Worm (Caenorhabditis elegans) whole organism, early embryonic: ENCODE results near the gene sut-2.

ENCODE experiments used
- B0310.2 ChIP-seq: sonication (generic microtip); optimal IDR thresholded peaks from 2 replicates; lab custom pipeline; 2016; ENCODE audit warnings: mild to moderate bottlenecking, missing genetic modification characterization, missing compliant biosample characterization
- flt-1 ChIP-seq: fragments of 200-800 bp; sonication (Bioruptor generic); IDR thresholded peaks from 2 replicates; pipeline ENCODE4 v1.3.6; 2022; ENCODE audit warnings: missing genetic modification characterization, missing compliant biosample characterization
- hmbx-1 ChIP-seq: sonication (generic microtip); optimal IDR thresholded peaks from 2 replicates; lab custom pipeline; 2016; ENCODE audit warnings: mild to moderate bottlenecking, missing genetic modification characterization, missing compliant biosample characterization
- hmg-4 ChIP-seq: fragments of 200-800 bp; sonication (Bioruptor generic); optimal IDR thresholded peaks from 2 replicates; lab custom pipeline; 2018; ENCODE audit warnings: mild to moderate bottlenecking, missing genetic modification characterization, missing compliant biosample characterization
- hnd-1 ChIP-seq: sonication (generic microtip); optimal IDR thresholded peaks from 2 replicates; lab custom pipeline; 2016; ENCODE audit warnings: missing genetic modification characterization, missing compliant biosample characterization
- scrt-1 ChIP-seq: fragments of 200-800 bp; sonication (Bioruptor generic); IDR thresholded peaks from 2 replicates; pipeline ENCODE4 v1.3.6; 2022; ENCODE audit warnings: missing genetic modification characterization, missing compliant biosample characterization
- tbx-37 ChIP-seq: fragments of 200-800 bp; sonication (Bioruptor generic); conservative IDR thresholded peaks from 2 replicates; pipeline ENCODE4 v1.3.6; 2022; ENCODE audit warnings: missing genetic modification reagents, missing genetic modification characterization, missing compliant biosample characterization

Gene sut-2

DNA sequence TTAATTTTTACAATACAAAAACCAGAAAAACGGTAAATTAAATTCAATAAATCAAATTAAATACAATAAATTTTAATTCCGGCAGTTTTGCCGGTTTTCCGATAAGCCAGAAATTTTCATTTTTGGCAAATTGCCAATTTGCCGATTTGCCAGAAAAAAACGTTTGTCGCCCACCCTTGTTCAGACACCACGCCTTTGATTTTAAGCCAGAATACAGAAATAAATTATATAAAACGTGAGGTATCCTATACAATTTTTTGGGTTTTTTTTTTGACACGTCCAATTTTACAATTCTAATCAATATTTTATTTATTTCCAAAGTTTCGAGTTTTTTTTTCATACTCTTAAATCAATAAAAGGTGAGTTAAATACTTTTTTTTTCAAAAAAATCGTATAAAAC is 57.1 kb downstream of the sut-2 start, which contains the start of gene T28F12.1:
T28F12.1 (plus strand) TSS at position 301 of the 400 bp plus-strand sequence.
- TF ChIP-seq scrt-1 (GFP tag; lab: Robert Waterston, UW) = no peak
- TF ChIP-seq tbx-37 (GFP tag; lab: Robert Waterston, UW) = no peak
- no peak for TF ChIP-seq hmbx-1 (tag; lab: Kevin White, UChicago)
- TF ChIP-seq hnd-1 (tag; lab: Kevin White, UChicago) = no peak
- no peak for TF ChIP-seq B0310.2
- TF ChIP-seq hmg-4 (GFP tag; lab: Kevin White, UChicago) = no peak
- no peak for TF ChIP-seq flt-1 (GFP tag; lab: Robert Waterston, UW)
